Worm (Caenorhabditis elegans): ENCODE measurements around the gene srbc-75.

srbc-75 gene

ce11 chrV:15290995-15291394 lies 37.4 kb downstream of the srbc-75 start, which contains the start of gene cyp-34A2:
Gene cyp-34A2 (minus strand): TSS chrV:15291095.
- TF ChIP-seq ceh-48 (tag; optimal IDR thresholded peaks at IDR 0.05) (no peak), madf-2 (tag; optimal IDR thresholded peaks at IDR 0.05) (no peak), nfya-1 (tag; optimal IDR thresholded peaks at IDR 0.05) (no peak), eyg-1 (tag; optimal IDR thresholded peaks at IDR 0.05) (no peak), ztf-16 (tag; optimal IDR thresholded peaks at IDR 0.05) (no peak), unc-3 (GFP tag; conservative IDR thresholded peaks at IDR 0.05) (no peak), unc-3 (tag; optimal IDR thresholded peaks at IDR 0.05) (no peak), gmeb-2 (tag; optimal IDR thresholded peaks at IDR 0.05) (no peak), ceh-24 (tag; optimal IDR thresholded peaks at IDR 0.05) (no peak), ceh-30 (tag; optimal IDR thresholded peaks at IDR 0.05) (no peak)

ce11 chrV:15293865-15294264 lies 40.2 kb downstream of the srbc-75 start, which contains the start of gene str-96:
Gene str-96 (minus strand): TSS chrV:15293965.
- no peak for TF ChIP-seq ets-4 (tag; optimal IDR thresholded peaks at IDR 0.05)
- no peak for TF ChIP-seq ztf-16 (tag; optimal IDR thresholded peaks at IDR 0.05)
- no peak for TF ChIP-seq gmeb-2 (tag; optimal IDR thresholded peaks at IDR 0.05)
- TF ChIP-seq elt-4 (tag; optimal IDR thresholded peaks at IDR 0.05): no peak
- TF ChIP-seq lim-6 (tag; optimal IDR thresholded peaks at IDR 0.05): no peak
- TF ChIP-seq hlh-15 (tag; optimal IDR thresholded peaks at IDR 0.05): no peak
- TF ChIP-seq ceh-19 (GFP tag; optimal IDR thresholded peaks at IDR 0.05): no peak
- no peak for TF ChIP-seq ceh-22 (tag; optimal IDR thresholded peaks at IDR 0.05)
- no peak for TF ChIP-seq nhr-232 (tag; optimal IDR thresholded peaks at IDR 0.05)
- no peak for TF ChIP-seq unc-42 (tag; optimal IDR thresholded peaks at IDR 0.05)
- no peak for TF ChIP-seq unc-86 (tag; optimal IDR thresholded peaks at IDR 0.05)
- TF ChIP-seq sdc-2 (tag; optimal IDR thresholded peaks at IDR 0.05): no peak
- no peak for TF ChIP-seq mec-3 (tag; optimal IDR thresholded peaks at IDR 0.05; ENCODE audit: borderline replicate concordance)

- peak; percentile 66 for TF ChIP-seq elt-2 (tag; optimal IDR thresholded peaks at IDR 0.05)
- TF ChIP-seq C08G9.2 (tag; optimal IDR thresholded peaks at IDR 0.05): no peak
Observed at ce11 chrV:15298597-15298996, 45.0 kb downstream of the srbc-75 start, which contains the start of gene cpr-3. Gene cpr-3 (minus strand): TSS chrV:15298700.

- TF ChIP-seq elt-2 (tag; optimal IDR thresholded peaks at IDR 0.05) (no peak), rnt-1 (tag; optimal IDR thresholded peaks at IDR 0.05) (no peak), fkh-10 (GFP tag; optimal IDR thresholded peaks at IDR 0.05) (no peak), pha-2 (tag; optimal IDR thresholded peaks at IDR 0.05) (no peak), nhr-232 (tag; optimal IDR thresholded peaks at IDR 0.05) (no peak), unc-86 (tag; optimal IDR thresholded peaks at IDR 0.05) (no peak), fax-1 (tag; optimal IDR thresholded peaks at IDR 0.05) (no peak), ama-1 (optimal IDR thresholded peaks at IDR 0.05) (no peak), ztf-16 (tag; optimal IDR thresholded peaks at IDR 0.05) (no peak), dve-1 (tag; optimal IDR thresholded peaks at IDR 0.05) (no peak), sox-2 (GFP tag; IDR thresholded peaks at IDR 0.05) (no peak), ceh-24 (tag; optimal IDR thresholded peaks at IDR 0.05) (no peak), npax-4 (tag; optimal IDR thresholded peaks at IDR 0.05) (no peak), ttx-3 (tag; optimal IDR thresholded peaks at IDR 0.05) (no peak), sdc-2 (tag; optimal IDR thresholded peaks at IDR 0.05) (no peak), mec-3 (tag; optimal IDR thresholded peaks at IDR 0.05; ENCODE audit: borderline replicate concordance) (no peak), eyg-1 (tag; optimal IDR thresholded peaks at IDR 0.05) (no peak)
Observed at ce11 chrV:15303625-15304024, 50.0 kb downstream of the srbc-75 start, which contains the start of gene srx-48. Gene srx-48 (minus strand): TSS chrV:15303725.
